Worm (Caenorhabditis elegans) whole organism, L4/young adult: ENCODE measurements around the gene W04G3.12.
A peak's percentile ranks its signal among the peaks of the same experiment; 100 is the strongest.

ENCODE experiments used
- W03F9.2 ChIP-seq: fragments of 150-350 bp; optimal IDR thresholded peaks from 2 replicates; lab custom pipeline; 2014; ENCODE audit warnings: missing biosample characterization, missing genetic modification characterization
- dao-5 ChIP-seq: sonication (generic microtip); optimal IDR thresholded peaks from 2 replicates; lab custom pipeline; 2016; ENCODE audit warnings: missing genotype, missing genetic modification characterization, moderate library complexity, missing compliant biosample characterization
- him-1 ChIP-seq: sonication (generic microtip); optimal IDR thresholded peaks from 2 replicates; lab custom pipeline; 2016; ENCODE audit warnings: missing genotype, missing genetic modification reagents, missing genetic modification characterization, missing compliant biosample characterization

Gene W04G3.12

DNA sequence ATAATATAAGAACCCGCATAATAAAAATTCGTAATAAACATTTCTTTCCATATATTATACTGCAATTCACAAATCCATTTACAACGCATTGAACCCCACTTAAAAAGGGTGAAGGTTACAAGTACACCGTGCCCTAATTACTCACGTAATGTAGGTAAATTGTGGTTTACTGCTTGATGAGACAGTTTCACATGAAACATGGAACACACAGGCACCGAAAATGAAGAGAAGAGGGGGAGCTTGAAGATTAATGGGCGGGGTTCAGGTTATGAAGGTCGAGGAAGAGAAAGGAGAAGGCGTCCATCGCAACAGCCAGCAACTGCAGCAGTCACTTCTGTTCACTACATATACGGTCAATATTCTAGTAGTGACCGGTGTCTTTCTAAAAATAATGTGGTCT, 16.9 kb downstream of the W04G3.12 start, which contains the start of gene lpr-6:
lpr-6 (plus strand) TSS at position 251 of the 400 bp plus-strand sequence.
- TF ChIP-seq him-1 (tag; lab: Kevin White, UChicago) (no peak), dao-5 (no peak)

DNA sequence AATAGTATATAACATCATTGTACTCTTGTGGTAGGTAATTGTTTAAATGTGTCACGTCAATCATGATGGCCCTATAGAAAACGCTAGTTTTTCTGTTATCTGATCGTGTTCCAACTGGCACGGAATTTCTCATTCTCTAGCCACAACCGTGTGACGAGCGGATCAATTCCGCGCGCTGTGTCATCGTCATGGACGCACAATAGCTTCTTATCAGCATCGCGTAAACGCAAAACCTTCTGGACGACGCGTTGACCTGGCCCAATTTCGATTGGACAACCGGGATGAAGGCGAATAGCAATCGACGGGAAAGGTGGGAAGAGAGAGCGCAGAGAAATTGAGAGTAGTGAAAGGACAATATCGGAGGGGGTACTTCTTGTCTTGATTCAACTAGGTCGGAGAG, 19.6 kb downstream of the W04G3.12 start, which contains the start of gene lpr-3:
lpr-3 (plus strand) TSS at position 374 of the 400 bp plus-strand sequence.
- no peak for TF ChIP-seq W03F9.2 (tag; lab: Kevin White, UChicago)
- no peak for TF ChIP-seq him-1 (tag; lab: Kevin White, UChicago)

DNA sequence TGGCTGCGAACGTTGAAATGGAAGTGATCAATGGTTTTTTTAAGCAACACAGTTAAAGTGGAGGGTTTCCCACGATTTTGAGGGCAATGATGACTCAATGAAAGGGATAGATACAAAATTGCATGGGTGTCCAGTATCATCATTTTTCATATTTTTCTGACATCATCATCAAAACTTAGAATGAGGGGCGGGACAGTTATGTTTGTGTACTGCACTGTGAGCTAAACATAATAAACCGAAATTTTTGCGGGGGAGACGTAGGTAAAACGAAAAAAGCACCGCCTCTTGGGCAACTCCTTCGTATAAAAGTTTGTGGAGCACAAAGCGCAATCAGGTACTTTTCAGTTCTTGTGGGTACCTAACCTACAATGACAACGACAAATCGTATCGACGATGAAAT, 23.0 kb downstream of the W04G3.12 start, which contains the start of gene C09F12.2:
C09F12.2 (plus strand) TSS at position 301 of the 400 bp plus-strand sequence.
- TF ChIP-seq W03F9.2 (tag; lab: Kevin White, UChicago) (no peak), dao-5 (no peak), him-1 (tag; lab: Kevin White, UChicago) (no peak)

ce11 chrX:11050335-11050734, 26.3 kb downstream of the W04G3.12 start:
- no peak for TF ChIP-seq dao-5
- no peak for TF ChIP-seq him-1 (tag; lab: Kevin White, UChicago)
- no peak for TF ChIP-seq W03F9.2 (tag; lab: Kevin White, UChicago)

- no peak for TF ChIP-seq W03F9.2 (tag; lab: Kevin White, UChicago)
- TF ChIP-seq him-1 (tag; lab: Kevin White, UChicago) = no peak
- TF ChIP-seq dao-5 = no peak
Measured at ce11 chrX:11047183-11047582, 29.4 kb downstream of the W04G3.12 start, which contains the start of gene clc-1. TSS of gene clc-1 (plus strand) at chrX:11047446.

ce11 chrX:11042777-11043176, 33.8 kb downstream of the W04G3.12 start, which contains the start of gene C09F12.3:
TSS of gene C09F12.3 (minus strand) at chrX:11042877.
- TF ChIP-seq W03F9.2 (tag; lab: Kevin White, UChicago) (no peak), him-1 (tag; lab: Kevin White, UChicago) (no peak), dao-5 (no peak)

- TF ChIP-seq him-1 (tag; lab: Kevin White, UChicago) (no peak), W03F9.2 (tag; lab: Kevin White, UChicago) (no peak), dao-5 (no peak)
Measured at ce11 chrX:11038221-11038620, 38.4 kb downstream of the W04G3.12 start.

DNA sequence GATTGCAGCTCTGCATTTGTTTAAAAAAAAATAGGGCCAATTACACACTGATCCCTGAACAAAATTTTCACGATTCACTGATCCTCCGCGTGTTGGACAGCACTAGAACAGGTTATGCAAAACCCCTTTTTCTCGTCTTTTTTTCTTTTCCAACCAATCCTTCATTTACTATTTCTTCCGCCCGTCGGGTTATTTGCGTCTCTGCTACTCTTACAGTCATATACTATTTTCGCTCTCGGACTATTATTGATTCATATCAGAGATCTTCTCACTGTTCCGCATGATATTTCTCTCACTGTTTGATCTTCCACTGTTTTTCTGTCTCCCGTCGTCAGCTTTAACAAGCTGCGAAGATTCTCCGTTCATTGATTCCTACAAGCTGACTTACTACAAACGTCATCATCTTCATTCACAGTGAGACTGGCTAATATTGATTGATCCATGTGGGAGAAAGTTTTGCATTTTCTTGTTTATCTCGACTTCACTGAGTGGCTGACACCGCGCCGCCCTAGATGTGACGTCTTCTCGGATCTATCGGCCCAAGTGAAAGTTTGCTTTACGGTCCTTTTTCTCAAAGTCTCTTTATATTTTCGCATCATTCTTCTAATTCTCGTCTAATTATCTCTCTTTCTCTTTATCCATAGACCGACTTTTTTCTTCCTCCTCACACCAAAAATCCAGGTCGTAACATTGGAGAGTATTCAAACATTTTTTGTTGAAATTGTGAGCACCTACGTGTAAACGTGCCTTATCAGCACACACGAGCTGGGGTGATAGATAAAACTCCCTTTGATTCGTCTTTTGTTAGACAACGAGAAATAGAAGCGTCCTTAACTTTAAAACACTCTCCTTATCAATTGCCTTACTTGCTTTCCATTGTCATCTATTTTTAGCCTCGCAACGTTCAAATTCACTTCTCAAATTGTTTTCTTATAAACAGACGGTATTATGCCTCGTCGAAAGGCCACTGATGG, 40.2 kb downstream of the W04G3.12 start:
- TF ChIP-seq dao-5 (no peak), W03F9.2 (tag; lab: Kevin White, UChicago) (no peak), him-1 (tag; lab: Kevin White, UChicago) (no peak)

- TF ChIP-seq dao-5 = no peak
- no peak for TF ChIP-seq him-1 (tag; lab: Kevin White, UChicago)
- no peak for TF ChIP-seq W03F9.2 (tag; lab: Kevin White, UChicago)
Measured at ce11 chrX:11035563-11035962, 41.0 kb downstream of the W04G3.12 start.

DNA sequence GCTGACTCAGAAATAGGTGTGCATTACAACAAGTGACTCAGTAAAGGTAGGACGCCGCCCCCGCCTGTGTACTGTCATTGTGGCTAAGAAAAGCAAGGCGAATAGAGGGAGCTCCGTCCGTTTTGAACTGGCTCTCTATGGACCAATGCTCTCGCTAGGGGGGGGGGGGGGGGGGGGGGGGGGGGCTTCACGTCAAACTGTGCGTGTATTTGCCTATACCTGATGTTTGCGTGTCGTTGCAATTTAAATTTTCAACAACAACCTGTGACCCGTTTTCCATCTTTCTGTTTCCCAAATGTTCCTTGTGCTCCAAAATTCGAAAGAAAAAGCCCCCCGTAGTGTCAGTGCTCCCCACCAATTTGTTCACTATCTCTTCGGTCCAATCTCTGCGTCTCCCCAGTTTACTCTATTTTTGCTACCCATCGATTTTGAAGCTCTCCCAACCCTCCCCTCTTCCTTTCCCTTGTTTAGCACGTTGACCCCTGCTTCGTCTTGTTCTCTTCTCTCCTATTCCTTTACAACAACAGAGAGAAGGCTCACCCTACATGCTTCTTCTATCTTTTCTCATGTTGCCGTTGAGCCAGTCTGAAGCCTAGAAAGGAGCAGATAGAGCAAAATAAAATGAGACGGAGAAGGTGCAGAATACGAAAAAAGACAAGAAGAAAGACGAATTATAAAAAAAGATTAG, 42.0 kb downstream of the W04G3.12 start:
- TF ChIP-seq dao-5 (no peak), W03F9.2 (tag; lab: Kevin White, UChicago) (no peak), him-1 (tag; lab: Kevin White, UChicago) (peak; percentile 54)

ce11 chrX:11033952-11034287, 42.7 kb downstream of the W04G3.12 start:
- TF ChIP-seq W03F9.2 (tag; lab: Kevin White, UChicago) (no peak), dao-5 (no peak), him-1 (tag; lab: Kevin White, UChicago) (no peak)

DNA sequence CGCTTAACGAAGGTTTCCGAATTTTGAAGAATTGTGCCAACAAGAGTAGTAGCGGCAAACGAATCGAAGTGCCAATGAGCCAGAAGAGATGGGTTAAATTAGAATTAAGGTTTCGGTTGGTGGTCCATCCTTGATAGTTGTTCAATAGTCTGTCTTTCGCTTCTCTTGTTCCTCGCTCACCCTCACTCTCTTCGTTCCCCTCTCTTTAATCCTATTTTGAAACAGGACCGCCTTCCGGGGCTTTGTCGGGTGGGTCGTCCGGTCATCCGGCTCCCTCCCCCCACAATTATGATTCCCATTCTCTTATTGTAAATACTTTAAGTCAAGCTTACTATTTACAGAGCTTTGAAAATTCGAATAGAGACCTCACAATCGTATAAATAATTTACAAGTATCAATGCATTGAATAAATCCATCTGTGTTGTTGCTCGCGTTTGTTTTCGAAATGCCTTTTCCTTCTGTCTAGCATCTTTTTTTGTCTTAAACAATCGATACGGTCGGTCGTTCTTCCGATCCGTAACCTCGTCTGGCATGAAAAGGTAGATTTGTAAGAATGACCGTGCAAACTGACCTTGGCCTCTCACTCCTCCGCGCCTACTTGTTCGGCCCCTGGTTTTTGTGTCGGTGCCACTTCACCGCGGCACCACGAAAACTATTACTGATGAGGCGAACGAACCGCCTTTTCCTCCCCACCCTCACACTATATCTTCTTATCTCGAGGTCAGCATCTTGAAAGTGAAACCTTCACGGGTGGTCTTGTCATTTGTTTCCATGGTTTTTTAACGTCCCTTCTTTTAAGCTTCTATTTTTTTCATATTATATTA, 43.3 kb downstream of the W04G3.12 start:
- TF ChIP-seq dao-5 (no peak), him-1 (tag; lab: Kevin White, UChicago) (no peak), W03F9.2 (tag; lab: Kevin White, UChicago) (no peak)

DNA sequence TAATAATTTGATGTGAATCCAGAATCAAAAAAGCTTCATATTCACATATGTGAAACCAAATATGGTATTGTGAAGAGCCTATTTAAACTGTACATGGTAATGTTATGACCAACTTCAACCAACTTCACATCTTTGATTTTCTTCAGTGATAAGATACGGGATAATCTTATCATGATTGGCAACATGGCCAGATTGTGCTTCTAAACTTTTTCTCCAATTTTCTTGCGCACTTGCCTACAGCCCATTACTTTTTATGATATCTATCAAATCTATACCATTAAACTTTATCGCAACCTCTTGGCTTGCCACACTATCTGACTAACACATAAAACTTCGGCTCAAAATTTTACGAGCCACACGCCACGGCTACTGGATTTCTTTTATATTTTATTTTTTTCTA, 44.2 kb downstream of the W04G3.12 start:
- no peak for TF ChIP-seq dao-5
- no peak for TF ChIP-seq W03F9.2 (tag; lab: Kevin White, UChicago)
- TF ChIP-seq him-1 (tag; lab: Kevin White, UChicago) = no peak
